In genomic region chr3L:3352516-3352915, dm6 we compare ENCODE assay signal across 2 fruit fly cellular contexts.
A peak's percentile ranks its signal among the peaks of the same experiment; 100 is the strongest.
TF ChIP-seq lines count a peak whose summit lies in the region.

No protein-coding gene starts in this region.

- no peak for TF ChIP-seq CTCF in whole organism, embryonic (GFP tag; optimal IDR thresholded peaks at IDR 0.05; lab: Kevin White, UChicago)

TF ChIP-seq in whole organism, embryonic, 481 proteins besides CTCF, POLR2A, EP300 and RAD21:
- TF ChIP-seq bcd (GFP tag; optimal IDR thresholded peaks at IDR 0.05; lab: Kevin White, UChicago), result no peak
- no peak for TF ChIP-seq CG32772 (GFP tag; IDR thresholded peaks at IDR 0.05; lab: Robert Waterston, UW)
- TF ChIP-seq CG33557 (GFP tag; optimal IDR thresholded peaks at IDR 0.05; lab: Kevin White, UChicago), result peak; percentile 23
- peak; percentile 94 for TF ChIP-seq Blimp-1 (GFP tag; optimal IDR thresholded peaks at IDR 0.05; lab: Kevin White, UChicago)
- no peak for TF ChIP-seq CG8478 (optimal IDR thresholded peaks at IDR 0.05; lab: Kevin White, UChicago)
- TF ChIP-seq CG4707 (GFP tag; optimal IDR thresholded peaks at IDR 0.05; lab: Kevin White, UChicago), result peak; percentile 53
- TF ChIP-seq bab2 (GFP tag; optimal IDR thresholded peaks at IDR 0.05; lab: Kevin White, UChicago), result no peak
- no peak for TF ChIP-seq H15 (GFP tag; IDR thresholded peaks at IDR 0.05; lab: Robert Waterston, UW)

TF ChIP-seq in whole organism, prepupa, 60 proteins besides CTCF, POLR2A, EP300 and RAD21:
- peak; percentile 44 for TF ChIP-seq Blimp-1 (GFP tag; optimal IDR thresholded peaks at IDR 0.05; lab: Kevin White, UChicago)
- TF ChIP-seq OdsH (GFP tag; optimal IDR thresholded peaks at IDR 0.05; lab: Kevin White, UChicago), result no peak

Comparison
In these comparisons a context has a peak if more than half of its experiments do, and no peak if none do; other contexts are left out.
1. Of the 7 proteins assayed by ChIP-seq in both whole organism, embryonic and whole organism, prepupa: peak only in whole organism, embryonic: none; only in whole organism, prepupa: none; in both: Blimp-1; in neither: 6.